Worm (Caenorhabditis elegans) whole organism, L4 larva: Measurements from ENCODE around the gene T10B10.9.
A peak's percentile ranks its signal among the peaks of the same experiment; 100 is the strongest.

ENCODE experiments used
- D1046.2 ChIP-seq: fragments of 200-800 bp; sonication (Bioruptor generic); IDR thresholded peaks from 2 replicates; pipeline ENCODE4 v1.3.6; 2022; ENCODE audit warnings: missing genetic modification characterization, missing compliant biosample characterization
- F10B5.3 ChIP-seq: sonication (generic microtip); optimal IDR thresholded peaks from 2 replicates; lab custom pipeline; 2016; ENCODE audit warnings: mild to moderate bottlenecking, missing genetic modification characterization, missing compliant biosample characterization
- F44E2.7 ChIP-seq: fragments of 200-800 bp; sonication (Bioruptor generic); IDR thresholded peaks from 2 replicates; pipeline ENCODE4 v2.1.2; 2022; ENCODE audit warnings: missing genetic modification characterization, missing compliant biosample characterization
- F49E8.2 ChIP-seq: sonication (generic microtip); optimal IDR thresholded peaks from 2 replicates; lab custom pipeline; 2016; ENCODE audit warnings: missing compliant biosample characterization, mild to moderate bottlenecking, missing genetic modification characterization, borderline replicate concordance
- T26A8.4 ChIP-seq: fragments of 200-800 bp; sonication (Bioruptor generic); IDR thresholded peaks from 2 replicates; pipeline ENCODE4 v1.3.6; 2022; ENCODE audit warnings: missing genetic modification characterization, missing compliant biosample characterization
- Y105C5A.15 ChIP-seq: fragments of 200-800 bp; sonication (Bioruptor generic); IDR thresholded peaks from 2 replicates; pipeline ENCODE4 v1.3.6; 2022; ENCODE audit warnings: missing genetic modification characterization, missing compliant biosample characterization
- Y5F2A.4 ChIP-seq: fragments of 200-800 bp; sonication (Bioruptor generic); optimal IDR thresholded peaks from 2 replicates; lab custom pipeline; 2018; ENCODE audit warnings: mild to moderate bottlenecking, missing genetic modification characterization, missing compliant biosample characterization
- Y75B8A.6 ChIP-seq: fragments of 200-800 bp; sonication (Bioruptor generic); IDR thresholded peaks from 2 replicates; pipeline ENCODE4 v1.3.6; 2022; ENCODE audit warnings: missing genetic modification reagents, missing genetic modification characterization, missing compliant biosample characterization
- ZK337.2 ChIP-seq: fragments of 200-800 bp; sonication (Bioruptor generic); IDR thresholded peaks from 2 replicates; pipeline ENCODE4 v1.3.6; 2022; ENCODE audit warnings: missing genetic modification reagents, missing genetic modification characterization, missing compliant biosample characterization
- aha-1 ChIP-seq: fragments of 150-350 bp; peaks from one replicate; lab custom pipeline; 2014; ENCODE audit warnings: missing biosample characterization, missing genetic modification characterization
- ceh-28 ChIP-seq: fragments of 150-350 bp; optimal IDR thresholded peaks from 2 replicates; lab custom pipeline; 2014; ENCODE audit warnings: missing biosample characterization, missing genetic modification reagents, missing genetic modification characterization
- ceh-44 ChIP-seq: fragments of 200-800 bp; sonication (Bioruptor generic); IDR thresholded peaks from 2 replicates; pipeline ENCODE4 v1.3.6; 2022; ENCODE audit warnings: missing genetic modification reagents, missing genetic modification characterization, missing compliant biosample characterization
- ceh-62 ChIP-seq: sonication (generic microtip); optimal IDR thresholded peaks from 2 replicates; lab custom pipeline; 2017; ENCODE audit warnings: missing biosample characterization, missing genetic modification characterization
- ces-1 ChIP-seq: fragments of 150-350 bp; sonication (generic microtip); optimal IDR thresholded peaks from 4 replicates; lab custom pipeline; 2014; ENCODE audit warnings: missing biosample characterization, missing genetic modification reagents, missing genetic modification characterization
- dmd-8 ChIP-seq: fragments of 200-800 bp; sonication (Bioruptor generic); IDR thresholded peaks from 2 replicates; pipeline ENCODE4 v1.3.6; 2022; ENCODE audit warnings: missing genetic modification characterization, missing compliant biosample characterization
- dpl-1 ChIP-seq: fragments of 150-350 bp; optimal IDR thresholded peaks from 2 replicates; lab custom pipeline; 2014; ENCODE audit warnings: missing biosample characterization, missing genetic modification reagents, missing genetic modification characterization
- egl-27 ChIP-seq: sonication (generic microtip); optimal IDR thresholded peaks from 3 replicates; lab custom pipeline; 2017; ENCODE audit warnings: missing biosample characterization, missing genetic modification reagents, missing genetic modification characterization
- fos-1 ChIP-seq: fragments of 150-350 bp; optimal IDR thresholded peaks from 2 replicates; lab custom pipeline; 2014; ENCODE audit warnings: missing biosample characterization, missing genetic modification characterization
- gei-8 ChIP-seq: fragments of 200-800 bp; sonication (Bioruptor generic); optimal IDR thresholded peaks from 2 replicates; lab custom pipeline; 2018; ENCODE audit warnings: mild to moderate bottlenecking, missing genetic modification characterization, missing compliant biosample characterization
- hlh-11 ChIP-seq: fragments of 200-800 bp; sonication (Bioruptor generic); optimal IDR thresholded peaks from 2 replicates; lab custom pipeline; 2018; ENCODE audit warnings: mild to moderate bottlenecking, missing genetic modification characterization, missing compliant biosample characterization
- hlh-30 ChIP-seq: sonication (generic microtip); optimal IDR thresholded peaks from 2 replicates; lab custom pipeline; 2017; ENCODE audit warnings: antibody characterized with exemption, mild to moderate bottlenecking, missing genetic modification characterization, missing compliant biosample characterization; ENCODE audit not compliant: insufficient read depth
- hmg-1.1 ChIP-seq: fragments of 200-800 bp; sonication (Bioruptor generic); IDR thresholded peaks from 2 replicates; pipeline ENCODE4 v1.3.6; 2022; ENCODE audit warnings: missing genetic modification reagents, missing genetic modification characterization, missing compliant biosample characterization
- lim-7 ChIP-seq: fragments of 200-800 bp; sonication (Bioruptor generic); IDR thresholded peaks from 2 replicates; pipeline ENCODE4 v1.3.6; 2022; ENCODE audit warnings: missing genetic modification characterization, missing compliant biosample characterization
- lin-29 ChIP-seq: fragments of 200-800 bp; sonication (Bioruptor generic); IDR thresholded peaks from 2 replicates; pipeline ENCODE4 v1.3.6; 2022; ENCODE audit warnings: missing genetic modification reagents, missing genetic modification characterization, missing compliant biosample characterization
- lsy-2 ChIP-seq, 2 experiments: fragments of 150-350 bp in 1 of 2; sonication (generic microtip) in 1 of 2; optimal IDR thresholded peaks; 2 replicates each; lab custom pipeline; 2014 to 2017; ENCODE audit warnings: missing biosample characterization in 2 of 2, missing genetic modification characterization in 2 of 2
- madf-9 ChIP-seq: fragments of 200-800 bp; sonication (Bioruptor generic); conservative IDR thresholded peaks from 2 replicates; pipeline ENCODE4 v1.3.6; 2022; ENCODE audit warnings: missing genetic modification reagents, missing genetic modification characterization, missing compliant biosample characterization
- mdl-1 ChIP-seq, 2 experiments: fragments of 150-350 bp in 1 of 2; sonication (generic microtip) in 1 of 2; optimal IDR thresholded peaks; 2 replicates each; lab custom pipeline; 2014 to 2017; ENCODE audit warnings: missing biosample characterization in 2 of 2, missing genetic modification characterization in 2 of 2
- mes-2 ChIP-seq: sonication (generic microtip); optimal IDR thresholded peaks from 2 replicates; lab custom pipeline; 2016; ENCODE audit warnings: missing genotype, mild to moderate bottlenecking, missing genetic modification characterization, missing compliant biosample characterization; ENCODE audit not compliant: poor library complexity, severe bottlenecking
- mxl-3 ChIP-seq: fragments of 200-800 bp; sonication (Bioruptor generic); optimal IDR thresholded peaks from 2 replicates; lab custom pipeline; 2018; ENCODE audit warnings: mild to moderate bottlenecking, missing genetic modification characterization, missing compliant biosample characterization
- nhr-102 ChIP-seq: sonication (generic microtip); optimal IDR thresholded peaks from 2 replicates; lab custom pipeline; 2016; ENCODE audit warnings: mild to moderate bottlenecking, missing genetic modification characterization, moderate library complexity, missing compliant biosample characterization
- nhr-28 ChIP-seq: fragments of 150-350 bp; optimal IDR thresholded peaks from 2 replicates; lab custom pipeline; 2014; ENCODE audit warnings: missing biosample characterization, missing genetic modification characterization
- nhr-41 ChIP-seq: fragments of 200-800 bp; sonication (Bioruptor generic); IDR thresholded peaks from 2 replicates; pipeline ENCODE4 v1.3.6; 2022; ENCODE audit warnings: missing genetic modification reagents, missing genetic modification characterization, missing compliant biosample characterization
- nhr-76 ChIP-seq: fragments of 150-350 bp; optimal IDR thresholded peaks from 2 replicates; lab custom pipeline; 2014; ENCODE audit warnings: missing biosample characterization, missing genetic modification characterization
- nhr-77 ChIP-seq: fragments of 150-350 bp; optimal IDR thresholded peaks from 2 replicates; lab custom pipeline; 2014; ENCODE audit warnings: missing biosample characterization, missing genetic modification characterization
- pha-4 ChIP-seq, 2 experiments: fragments of 150-350 bp in 1 of 2; fragments of 200-800 bp in 1 of 2; sonication (Bioruptor generic) in 1 of 2; IDR thresholded peaks in 1 of 2; optimal IDR thresholded peaks in 1 of 2; 2 replicates each; pipeline versions ENCODE4 v1.3.6 to Lab custom; 2014 to 2022; ENCODE audit warnings: missing genetic modification characterization in 2 of 2, missing genetic modification reagents in 2 of 2, missing biosample characterization in 1 of 2, missing compliant biosample characterization in 1 of 2
- php-3 ChIP-seq: fragments of 200-800 bp; sonication (Bioruptor generic); IDR thresholded peaks from 2 replicates; pipeline ENCODE4 v1.3.6; 2022; ENCODE audit warnings: missing genetic modification reagents, missing genetic modification characterization, missing compliant biosample characterization
- rbr-2 ChIP-seq: sonication (generic microtip); optimal IDR thresholded peaks from 2 replicates; lab custom pipeline; 2016; ENCODE audit warnings: missing genotype, missing genetic modification characterization, missing compliant biosample characterization
- saeg-2 ChIP-seq: fragments of 200-800 bp; sonication (Bioruptor generic); IDR thresholded peaks from 2 replicates; pipeline ENCODE4 v1.3.6; 2022; ENCODE audit warnings: missing genetic modification reagents, missing genetic modification characterization, missing compliant biosample characterization
- sdz-12 ChIP-seq: fragments of 200-800 bp; sonication (Bioruptor generic); optimal IDR thresholded peaks from 2 replicates; lab custom pipeline; 2018; ENCODE audit warnings: mild to moderate bottlenecking, missing genetic modification characterization, missing compliant biosample characterization
- set-16 ChIP-seq: fragments of 200-800 bp; sonication (Bioruptor generic); IDR thresholded peaks from 2 replicates; pipeline ENCODE4 v1.3.6; 2022; ENCODE audit warnings: missing genetic modification reagents, missing genetic modification characterization, missing compliant biosample characterization
- tag-97 ChIP-seq: fragments of 200-800 bp; sonication (Bioruptor generic); IDR thresholded peaks from 2 replicates; pipeline ENCODE4 v1.3.6; 2022; ENCODE audit warnings: missing genetic modification characterization, missing compliant biosample characterization
- tra-1 ChIP-seq: fragments of 200-800 bp; sonication (Bioruptor generic); IDR thresholded peaks from 2 replicates; pipeline ENCODE4 v1.3.6; 2022; ENCODE audit warnings: missing genetic modification reagents, missing genetic modification characterization, missing compliant biosample characterization
- unc-62 ChIP-seq, 3 experiments: fragments of 150-350 bp in 1 of 3; sonication (generic microtip); optimal IDR thresholded peaks in 2 of 3; peaks in 1 of 3; 1 replicate in 1 of 3; 2 replicates in 2 of 3; lab custom pipeline; 2014 to 2017; ENCODE audit warnings: missing biosample characterization in 3 of 3, missing genetic modification characterization in 3 of 3, missing genetic modification reagents in 3 of 3, missing genotype in 1 of 3
- vab-7 ChIP-seq: fragments of 200-800 bp; sonication (Bioruptor generic); IDR thresholded peaks from 2 replicates; pipeline ENCODE4 v1.3.6; 2022; ENCODE audit warnings: missing genetic modification reagents, missing genetic modification characterization, missing compliant biosample characterization
- zag-1 ChIP-seq: fragments of 150-350 bp; optimal IDR thresholded peaks from 2 replicates; lab custom pipeline; 2014; ENCODE audit warnings: missing biosample characterization, missing genetic modification characterization
- zfp-3 ChIP-seq: fragments of 200-800 bp; sonication (Bioruptor generic); conservative IDR thresholded peaks from 2 replicates; pipeline ENCODE4 v1.3.6; 2022; ENCODE audit warnings: missing genetic modification reagents, missing genetic modification characterization, missing compliant biosample characterization
- ztf-7 ChIP-seq: fragments of 150-350 bp; optimal IDR thresholded peaks from 2 replicates; lab custom pipeline; 2014; ENCODE audit warnings: missing biosample characterization, missing genetic modification characterization

The T10B10.9 gene

DNA sequence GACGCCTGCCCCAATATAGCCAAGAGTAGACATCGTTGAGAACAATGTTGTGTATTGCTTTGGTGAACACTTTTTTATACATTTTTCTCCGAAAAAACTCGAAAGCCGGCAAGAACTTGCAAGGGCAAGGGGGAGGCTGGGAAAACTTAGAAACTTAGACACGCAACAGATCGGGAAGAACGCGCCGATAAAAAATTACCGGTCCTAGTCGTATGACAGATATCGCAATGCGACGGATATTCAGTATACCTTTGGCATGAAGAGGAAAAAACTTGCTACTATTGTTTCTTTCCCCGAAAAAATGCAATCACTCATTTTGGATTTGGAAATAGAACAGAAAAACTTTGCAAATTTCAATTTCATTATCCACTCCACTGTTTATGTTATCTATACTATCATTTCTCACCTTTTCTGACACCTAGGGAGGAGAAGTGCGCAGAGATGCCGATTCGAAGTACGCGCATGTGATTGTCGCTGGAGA is 12.3 kb downstream of the T10B10.9 start, which contains the start of gene col-41:
col-41 (minus strand) TSS at position 51 of the 481 bp plus-strand sequence.
- peak; percentile 9 for TF ChIP-seq hlh-11 (tag; lab: Kevin White, UChicago)
- TF ChIP-seq ZK337.2: no peak
- peak in 1 of 2 experiments; percentile 25 for TF ChIP-seq mdl-1 (tag; optimal IDR thresholded peaks at IDR 0.05; lab: Kevin White, UChicago)

DNA sequence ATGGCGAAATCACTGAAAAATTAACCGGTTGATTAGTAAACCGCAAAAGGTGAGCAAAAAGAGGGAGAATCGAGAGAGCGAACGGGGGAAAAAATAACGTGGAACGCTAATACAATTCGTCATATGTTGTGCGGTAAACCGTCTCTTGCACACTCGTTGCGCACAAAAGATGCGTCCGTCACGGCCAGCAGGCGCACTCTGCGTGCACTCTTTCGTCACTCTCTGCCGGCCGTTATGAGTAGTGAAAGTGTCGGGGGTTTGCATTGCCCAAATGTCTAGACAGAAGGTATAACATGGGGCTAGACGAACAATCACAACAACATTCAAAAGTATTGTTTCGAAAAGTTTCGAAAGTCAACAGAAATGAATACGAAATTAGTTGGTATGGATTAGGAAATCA is 17.2 kb downstream of the T10B10.9 start, which contains the start of gene pkhm-2:
pkhm-2 (minus strand) TSS at position 12 of the 400 bp plus-strand sequence.
- TF ChIP-seq set-16 (GFP tag; lab: Robert Waterston, UW) (peak; percentile 51; the same call in 1 of the 2 replicates), F10B5.3 (tag; lab: Kevin White, UChicago) (peak; percentile 84), nhr-28 (tag; lab: Kevin White, UChicago) (peak; percentile 82), Y75B8A.6 (GFP tag; lab: Robert Waterston, UW) (no peak), egl-27 (tag; lab: Kevin White, UChicago) (no peak), lim-7 (GFP tag; lab: Robert Waterston, UW) (0 out of 2 replicates have a peak, but pooled peaks have one; percentile 43), ceh-28 (no peak), nhr-41 (GFP tag; lab: Robert Waterston, UW) (no peak), nhr-76 (tag; lab: Kevin White, UChicago) (no peak), ztf-7 (tag; lab: Kevin White, UChicago) (peak; percentile 83), F49E8.2 (tag; lab: Kevin White, UChicago) (no peak), unc-62 (GFP tag; optimal IDR thresholded peaks at IDR 0.05 in 1 of 2; lab: Kevin White, UChicago) (peak in 1 of 2 experiments; percentile 99), unc-62 (tag; optimal IDR thresholded peaks at IDR 0.05; lab: Kevin White, UChicago) (no peak), madf-9 (GFP tag; lab: Robert Waterston, UW) (peak; percentile 78), tra-1 (GFP tag; lab: Robert Waterston, UW) (0 out of 2 replicates have a peak, but pooled peaks have one; percentile 24), T26A8.4 (GFP tag; lab: Robert Waterston, UW) (peak; percentile 93), Y105C5A.15 (GFP tag; lab: Robert Waterston, UW) (no peak), gei-8 (GFP tag; lab: Kevin White, UChicago) (peak; percentile 26), nhr-77 (peak; percentile 67), tag-97 (GFP tag; lab: Robert Waterston, UW) (no peak), D1046.2 (GFP tag; lab: Robert Waterston, UW) (no peak), Y5F2A.4 (GFP tag; lab: Kevin White, UChicago) (peak; percentile 12), sdz-12 (no peak), php-3 (GFP tag; lab: Robert Waterston, UW) (peak; percentile 77), vab-7 (GFP tag; lab: Robert Waterston, UW) (peak; percentile 45; the same call in 1 of the 2 replicates), hmg-1.1 (GFP tag; lab: Robert Waterston, UW) (peak; percentile 94), mdl-1 (tag; optimal IDR thresholded peaks at IDR 0.05; lab: Kevin White, UChicago) (peak; percentile 5 to 68), ceh-62 (tag; lab: Kevin White, UChicago) (no peak), aha-1 (tag; lab: Kevin White, UChicago) (peak; percentile 99), nhr-102 (tag; lab: Kevin White, UChicago) (peak; percentile 95), mxl-3 (GFP tag; lab: Kevin White, UChicago) (peak; percentile 95), ceh-44 (no peak), rbr-2 (tag; lab: Kevin White, UChicago) (peak; percentile 92), pha-4 (GFP tag; IDR thresholded peaks at IDR 0.05; lab: Robert Waterston, UW) (no peak; the same call in 1 of the 2 replicates), pha-4 (tag; optimal IDR thresholded peaks at IDR 0.05; lab: Kevin White, UChicago) (no peak), ZK337.2 (no peak), mes-2 (tag; lab: Kevin White, UChicago) (peak; percentile 93), F44E2.7 (peak; percentile 66; the same call in 1 of the 2 replicates), fos-1 (no peak), saeg-2 (GFP tag; lab: Robert Waterston, UW) (peak; percentile 83), ces-1 (no peak), dmd-8 (GFP tag; lab: Robert Waterston, UW) (no peak), dpl-1 (peak; percentile 86), hlh-30 (tag; lab: Kevin White, UChicago) (peak; percentile 91), zag-1 (tag; lab: Kevin White, UChicago) (no peak), lin-29 (GFP tag; lab: Robert Waterston, UW) (0 out of 2 replicates have a peak, but pooled peaks have one; percentile 11), lsy-2 (tag; optimal IDR thresholded peaks at IDR 0.05; lab: Kevin White, UChicago) (peak; percentile 66 to 88), zfp-3 (GFP tag; lab: Robert Waterston, UW) (peak; percentile 48; the same call in 1 of the 2 replicates)
